Worm (Caenorhabditis elegans): ENCODE measurements around the gene acdh-2.

ce11 chrII:5578035-5578434 is 30.7 kb upstream of the acdh-2 start, which contains the start of gene T25E4.1:
- TF ChIP-seq flt-1 (GFP tag; IDR thresholded peaks at IDR 0.05) (no peak), cog-1 (tag; optimal IDR thresholded peaks at IDR 0.05) (no peak), ref-1 (GFP tag; conservative IDR thresholded peaks at IDR 0.05) (no peak), tab-1 (GFP tag; IDR thresholded peaks at IDR 0.05) (no peak), ztf-29 (GFP tag; IDR thresholded peaks at IDR 0.05) (no peak), ztf-23 (GFP tag; IDR thresholded peaks at IDR 0.05) (no peak)
